Fruit fly (Drosophila melanogaster): ENCODE measurements around the gene CG12236.

CG12236 gene

dm6 chrX:5876584-5876983 lies 31.4 kb upstream of the CG12236 start, which contains the start of gene mof:
Gene mof, minus strand, starts transcription at chrX:5876853.
- TF ChIP-seq CG7928 (GFP tag; optimal IDR thresholded peaks at IDR 0.05) (peak; percentile 80), Dp (GFP tag; optimal IDR thresholded peaks at IDR 0.05) (peak; percentile 78), nerfin-2 (GFP tag; IDR thresholded peaks at IDR 0.05; ENCODE audit: partially characterized antibody) (peak; percentile 86), Sry-δ (GFP tag; optimal IDR thresholded peaks at IDR 0.05) (peak; percentile 50), MBD-R2 (GFP tag; IDR thresholded peaks at IDR 0.05) (peak; percentile 79), tna (GFP tag; IDR thresholded peaks at IDR 0.05; ENCODE audit: partially characterized antibody) (peak; percentile 62), BEAF-32 (GFP tag; optimal IDR thresholded peaks at IDR 0.05) (peak; percentile 62), YL-1 (GFP tag; optimal IDR thresholded peaks at IDR 0.05) (peak; percentile 55), yki (optimal IDR thresholded peaks at IDR 0.05) (no peak), pzg (GFP tag; optimal IDR thresholded peaks at IDR 0.05) (peak; percentile 50), unc-4 (GFP tag; IDR thresholded peaks at IDR 0.05; ENCODE audit: partially characterized antibody) (peak; percentile 76), Dll (GFP tag; IDR thresholded peaks at IDR 0.05; ENCODE audit: partially characterized antibody) (peak; percentile 74), CG11504 (tag; optimal IDR thresholded peaks at IDR 0.05) (no peak), HmgZ (tag; optimal IDR thresholded peaks at IDR 0.05) (no peak), MESR4 (GFP tag; optimal IDR thresholded peaks at IDR 0.05) (peak; percentile 59), C15 (GFP tag; IDR thresholded peaks at IDR 0.05) (no peak), amos (GFP tag; IDR thresholded peaks at IDR 0.05; ENCODE audit: partially characterized antibody) (peak; percentile 57; the same call in 1 of the 2 replicates), Mad (GFP tag; optimal IDR thresholded peaks at IDR 0.05) (no peak), CG1233 (GFP tag; optimal IDR thresholded peaks at IDR 0.05) (no peak), CG14860 (GFP tag; IDR thresholded peaks at IDR 0.05; ENCODE audit: partially characterized antibody) (peak; percentile 80), hbn (GFP tag; IDR thresholded peaks at IDR 0.05; ENCODE audit: partially characterized antibody) (peak; percentile 64), CG34422 (GFP tag; IDR thresholded peaks at IDR 0.05) (no peak), Aef1 (GFP tag; IDR thresholded peaks at IDR 0.05) (no peak), mam (GFP tag; optimal IDR thresholded peaks at IDR 0.05) (no peak), cas (GFP tag; IDR thresholded peaks at IDR 0.05) (no peak), Bdp1 (GFP tag; optimal IDR thresholded peaks at IDR 0.05) (no peak), crc (GFP tag; optimal IDR thresholded peaks at IDR 0.05) (no peak), chinmo (GFP tag; IDR thresholded peaks at IDR 0.05; ENCODE audit: partially characterized antibody) (peak; percentile 67; the same call in 1 of the 4 replicates), E2f2 (GFP tag; IDR thresholded peaks at IDR 0.05) (peak; percentile 88), ase (GFP tag; IDR thresholded peaks at IDR 0.05) (no peak), toy (GFP tag; IDR thresholded peaks at IDR 0.05) (no peak), Fer1 (GFP tag; optimal IDR thresholded peaks at IDR 0.05) (peak; percentile 5), CG33557 (GFP tag; optimal IDR thresholded peaks at IDR 0.05) (no peak), slou (GFP tag; optimal IDR thresholded peaks at IDR 0.05) (no peak), sna (GFP tag; IDR thresholded peaks at IDR 0.05; ENCODE audit: partially characterized antibody) (peak; percentile 72), lmd (GFP tag; IDR thresholded peaks at IDR 0.05) (no peak), Bgb (GFP tag; IDR thresholded peaks at IDR 0.05; ENCODE audit: partially characterized antibody) (peak; percentile 72), CG4617 (GFP tag; optimal IDR thresholded peaks at IDR 0.05; ENCODE audit: borderline replicate concordance) (peak; percentile 54), CG7556 (GFP tag; optimal IDR thresholded peaks at IDR 0.05) (no peak), pb (GFP tag; optimal IDR thresholded peaks at IDR 0.05) (no peak), mld (GFP tag; IDR thresholded peaks at IDR 0.05; ENCODE audit: partially characterized antibody) (peak; percentile 76; the same call in 2 of the 3 replicates), CG15514 (GFP tag; optimal IDR thresholded peaks at IDR 0.05) (peak; percentile 46), stwl (tag; optimal IDR thresholded peaks at IDR 0.05) (peak; percentile 61), CG3995 (GFP tag; optimal IDR thresholded peaks at IDR 0.05) (peak; percentile 44), crp (GFP tag; optimal IDR thresholded peaks at IDR 0.05) (peak in 1 of 2 experiments; percentile 3), CG18599 (GFP tag; optimal IDR thresholded peaks at IDR 0.05) (no peak), Med (GFP tag) (peak; percentile 60), Doc2 (GFP tag; IDR thresholded peaks at IDR 0.05) (no peak), prd (optimal IDR thresholded peaks at IDR 0.05) (no peak), prd (GFP tag; IDR thresholded peaks at IDR 0.05) (no peak)

All from whole organism, embryonic.